Worm (Caenorhabditis elegans) whole organism, L2 larva: ENCODE results near the gene eas-1.
"Not testable (repeated sequence)": the region's sequence is repeated elsewhere in the genome, so short reads cannot be mapped to it uniquely, and the experiment has no call there.

ENCODE experiments used
- C34F6.9 ChIP-seq: fragments of 150-350 bp; optimal IDR thresholded peaks from 2 replicates; lab custom pipeline; 2014; ENCODE audit warnings: missing biosample characterization, missing genetic modification characterization
- F13H6.1 ChIP-seq: sonication (generic microtip); optimal IDR thresholded peaks from 2 replicates; lab custom pipeline; 2016; ENCODE audit warnings: missing genetic modification characterization, missing compliant biosample characterization
- Y55F3AM.14 ChIP-seq: fragments of 200-800 bp; sonication (Bioruptor generic); optimal IDR thresholded peaks from 2 replicates; lab custom pipeline; 2018; ENCODE audit warnings: mild to moderate bottlenecking, missing genetic modification characterization, missing compliant biosample characterization
- ZK546.5 ChIP-seq: sonication (generic microtip); optimal IDR thresholded peaks from 2 replicates; lab custom pipeline; 2017; ENCODE audit warnings: missing biosample characterization, missing genetic modification characterization
- aly-2 ChIP-seq: fragments of 150-350 bp; optimal IDR thresholded peaks from 2 replicates; lab custom pipeline; 2014; ENCODE audit warnings: missing biosample characterization, missing genetic modification characterization
- ama-1 ChIP-seq: fragments of 150-350 bp; optimal IDR thresholded peaks from 2 replicates; lab custom pipeline; 2018; ENCODE audit warnings: inconsistent platforms
- blmp-1 ChIP-seq: sonication (generic microtip); optimal IDR thresholded peaks from 2 replicates; lab custom pipeline; 2017; ENCODE audit warnings: missing genetic modification characterization, mild to moderate bottlenecking, missing compliant biosample characterization, antibody characterized with exemption, moderate library complexity; ENCODE audit not compliant: insufficient read depth
- ceh-16 ChIP-seq: fragments of 150-350 bp; optimal IDR thresholded peaks from 2 replicates; lab custom pipeline; 2014; ENCODE audit warnings: missing biosample characterization, missing genetic modification characterization
- crh-2 ChIP-seq: sonication (generic microtip); optimal IDR thresholded peaks from 2 replicates; lab custom pipeline; 2017; ENCODE audit warnings: missing biosample characterization, missing genetic modification characterization
- egl-27 ChIP-seq: sonication (generic microtip); optimal IDR thresholded peaks from 3 replicates; lab custom pipeline; 2017; ENCODE audit warnings: missing biosample characterization, missing genetic modification reagents, missing genetic modification characterization
- elt-1 ChIP-seq: fragments of 150-350 bp; optimal IDR thresholded peaks from 2 replicates; lab custom pipeline; 2014; ENCODE audit warnings: missing biosample characterization, missing genetic modification characterization
- elt-3 ChIP-seq: sonication (generic microtip); optimal IDR thresholded peaks from 2 replicates; lab custom pipeline; 2017; ENCODE audit warnings: missing biosample characterization, missing genetic modification characterization
- fos-1 ChIP-seq: fragments of 150-350 bp; optimal IDR thresholded peaks from 2 replicates; lab custom pipeline; 2014; ENCODE audit warnings: missing biosample characterization, missing genetic modification characterization
- gmeb-1 ChIP-seq: fragments of 150-350 bp; optimal IDR thresholded peaks from 2 replicates; lab custom pipeline; 2014; ENCODE audit warnings: missing biosample characterization, missing genetic modification characterization
- lin-11 ChIP-seq: fragments of 150-350 bp; sonication (generic microtip); optimal IDR thresholded peaks from 2 replicates; lab custom pipeline; 2014; ENCODE audit warnings: missing biosample characterization, missing genetic modification characterization, inconsistent platforms, mixed read lengths
- lin-13 ChIP-seq: fragments of 150-350 bp; optimal IDR thresholded peaks from 2 replicates; lab custom pipeline; 2014; ENCODE audit warnings: missing biosample characterization, missing genetic modification reagents, missing genetic modification characterization
- lin-39 ChIP-seq: fragments of 150-350 bp; optimal IDR thresholded peaks from 2 replicates; lab custom pipeline; 2014; ENCODE audit warnings: missing biosample characterization, missing genetic modification reagents, missing genetic modification characterization
- lsy-2 ChIP-seq, 2 experiments: fragments of 150-350 bp in 1 of 2; sonication (generic microtip) in 1 of 2; optimal IDR thresholded peaks; 2 replicates each; lab custom pipeline; 2014 to 2017; ENCODE audit warnings: missing biosample characterization in 2 of 2, missing genetic modification characterization in 2 of 2
- mab-5 ChIP-seq: fragments of 150-350 bp; optimal IDR thresholded peaks from 2 replicates; lab custom pipeline; 2014; ENCODE audit warnings: missing biosample characterization, missing genetic modification characterization
- mbf-1 ChIP-seq: sonication (generic microtip); optimal IDR thresholded peaks from 2 replicates; lab custom pipeline; 2017; ENCODE audit warnings: missing biosample characterization, missing genetic modification characterization
- mdl-1 ChIP-seq, 2 experiments: fragments of 150-350 bp in 1 of 2; sonication (generic microtip) in 1 of 2; optimal IDR thresholded peaks; 2 replicates each; lab custom pipeline; 2017; ENCODE audit warnings: missing biosample characterization in 2 of 2, missing genetic modification characterization in 2 of 2
- nhr-10 ChIP-seq: sonication (generic microtip); optimal IDR thresholded peaks from 2 replicates; lab custom pipeline; 2017; ENCODE audit warnings: missing biosample characterization, missing genetic modification characterization
- nhr-11 ChIP-seq: fragments of 150-350 bp; optimal IDR thresholded peaks from 2 replicates; lab custom pipeline; 2014; ENCODE audit warnings: missing biosample characterization, missing genetic modification characterization
- nhr-129 ChIP-seq: fragments of 150-350 bp; optimal IDR thresholded peaks from 2 replicates; lab custom pipeline; 2014; ENCODE audit warnings: missing biosample characterization, missing genetic modification characterization
- nhr-21 ChIP-seq: fragments of 150-350 bp; optimal IDR thresholded peaks from 2 replicates; lab custom pipeline; 2014; ENCODE audit warnings: missing biosample characterization, missing genetic modification characterization
- nhr-237 ChIP-seq: fragments of 150-350 bp; optimal IDR thresholded peaks from 2 replicates; lab custom pipeline; 2014; ENCODE audit warnings: missing biosample characterization, missing genetic modification characterization
- nhr-25 ChIP-seq: fragments of 150-350 bp; sonication (generic microtip); optimal IDR thresholded peaks from 3 replicates; lab custom pipeline; 2014; ENCODE audit warnings: missing biosample characterization, missing genetic modification characterization
- nhr-6 ChIP-seq: fragments of 150-350 bp; optimal IDR thresholded peaks from 2 replicates; lab custom pipeline; 2014; ENCODE audit warnings: missing biosample characterization, missing genetic modification characterization
- nhr-77 ChIP-seq: fragments of 150-350 bp; optimal IDR thresholded peaks from 2 replicates; lab custom pipeline; 2014; ENCODE audit warnings: missing biosample characterization, missing genetic modification characterization
- peb-1 ChIP-seq: fragments of 150-350 bp; optimal IDR thresholded peaks from 2 replicates; lab custom pipeline; 2014; ENCODE audit warnings: missing biosample characterization, missing genetic modification characterization
- sem-4 ChIP-seq: fragments of 150-350 bp; optimal IDR thresholded peaks from 2 replicates; lab custom pipeline; 2014; ENCODE audit warnings: missing biosample characterization, missing genetic modification reagents, missing genetic modification characterization
- skn-1 ChIP-seq: sonication (generic microtip); optimal IDR thresholded peaks from 2 replicates; lab custom pipeline; 2017; ENCODE audit warnings: missing biosample characterization, missing genetic modification characterization
- sma-3 ChIP-seq: sonication (generic microtip); optimal IDR thresholded peaks from 2 replicates; lab custom pipeline; 2016; ENCODE audit warnings: missing genetic modification reagents, missing genetic modification characterization, missing compliant biosample characterization
- sma-9 ChIP-seq, 2 experiments: fragments of 150-350 bp in 1 of 2; sonication (generic microtip) in 1 of 2; optimal IDR thresholded peaks; 2 replicates each; lab custom pipeline; 2014 to 2016; ENCODE audit warnings: missing genetic modification characterization in 2 of 2, mild to moderate bottlenecking in 1 of 2, missing biosample characterization in 1 of 2, missing compliant biosample characterization in 1 of 2, missing genetic modification reagents in 1 of 2, moderate library complexity in 1 of 2
- snpc-4 ChIP-seq: fragments of 150-350 bp; optimal IDR thresholded peaks from 2 replicates; lab custom pipeline; 2014; ENCODE audit warnings: missing biosample characterization, missing genetic modification characterization
- unc-39 ChIP-seq: fragments of 150-350 bp; optimal IDR thresholded peaks from 2 replicates; lab custom pipeline; 2014; ENCODE audit warnings: missing biosample characterization, missing genetic modification characterization
- unc-55 ChIP-seq: fragments of 150-350 bp; sonication (generic microtip); optimal IDR thresholded peaks from 3 replicates; lab custom pipeline; 2014; ENCODE audit warnings: missing biosample characterization, missing genetic modification reagents, missing genetic modification characterization

The eas-1 gene

DNA sequence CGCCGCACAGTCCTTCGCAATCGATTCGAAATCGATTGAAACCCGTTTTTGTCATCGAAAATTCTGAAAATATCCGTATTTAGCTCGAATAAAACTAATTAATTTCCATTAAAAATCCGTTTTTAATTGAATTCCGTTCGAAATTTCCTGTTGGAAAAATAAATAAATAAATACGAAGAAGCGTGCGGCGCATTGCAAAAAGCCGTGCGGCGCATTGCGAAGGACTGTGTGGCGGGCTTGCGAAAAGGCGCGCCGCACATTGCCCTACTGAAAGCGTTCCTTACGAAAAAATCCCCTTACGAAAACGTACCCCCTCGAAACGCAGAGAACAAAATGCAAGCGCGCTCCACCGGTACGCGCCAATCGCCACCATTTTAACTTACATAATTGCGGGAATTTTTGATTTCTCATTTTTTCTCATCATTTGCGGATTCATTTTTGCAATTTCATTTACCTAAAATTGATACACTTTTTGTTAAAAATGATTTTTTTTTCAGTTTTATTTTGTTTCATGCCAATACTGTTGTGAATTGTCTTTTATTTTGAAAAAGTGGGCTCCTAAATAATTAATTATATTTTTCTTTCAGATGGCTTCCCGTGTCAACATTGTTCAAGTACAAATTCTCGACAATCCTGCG lies 38.6 kb upstream of the eas-1 start, which contains the start of gene unc-85:
unc-85 (plus strand) TSS at position 588 of the 638 bp plus-strand sequence.
- TF ChIP-seq mdl-1 (tag; optimal IDR thresholded peaks at IDR 0.05; lab: Kevin White, UChicago), result peak in 1 of 2 experiments; percentile 44
- TF ChIP-seq nhr-6 (tag; lab: Kevin White, UChicago), result peak; percentile 22
- TF ChIP-seq gmeb-1 (tag; lab: Kevin White, UChicago), result peak; percentile 58
- TF ChIP-seq lin-11 (tag; lab: Kevin White, UChicago), result peak; percentile 23
- TF ChIP-seq sma-9 (GFP tag; optimal IDR thresholded peaks at IDR 0.05; lab: Kevin White, UChicago), result peak; percentile 22
- not testable (repeated sequence) for TF ChIP-seq sma-9 (tag; optimal IDR thresholded peaks at IDR 0.05; lab: Kevin White, UChicago)
- peak; percentile 71 for TF ChIP-seq nhr-129 (tag; lab: Kevin White, UChicago)
- peak; percentile 66 to 89 for TF ChIP-seq lsy-2 (tag; optimal IDR thresholded peaks at IDR 0.05; lab: Kevin White, UChicago)
- TF ChIP-seq crh-2 (tag; lab: Kevin White, UChicago), result peak; percentile 73
- TF ChIP-seq nhr-21 (tag; lab: Kevin White, UChicago), result peak; percentile 17
- peak; percentile 62 for TF ChIP-seq C34F6.9 (tag; lab: Kevin White, UChicago)
- peak; percentile 69 for TF ChIP-seq unc-55 (GFP tag; lab: Kevin White, UChicago)
- TF ChIP-seq lin-13, result peak; percentile 65
- TF ChIP-seq nhr-25 (tag; lab: Kevin White, UChicago), result peak; percentile 69
- peak; percentile 80 for TF ChIP-seq F13H6.1
- TF ChIP-seq sma-3 (GFP tag; lab: Kevin White, UChicago), result peak; percentile 78

DNA sequence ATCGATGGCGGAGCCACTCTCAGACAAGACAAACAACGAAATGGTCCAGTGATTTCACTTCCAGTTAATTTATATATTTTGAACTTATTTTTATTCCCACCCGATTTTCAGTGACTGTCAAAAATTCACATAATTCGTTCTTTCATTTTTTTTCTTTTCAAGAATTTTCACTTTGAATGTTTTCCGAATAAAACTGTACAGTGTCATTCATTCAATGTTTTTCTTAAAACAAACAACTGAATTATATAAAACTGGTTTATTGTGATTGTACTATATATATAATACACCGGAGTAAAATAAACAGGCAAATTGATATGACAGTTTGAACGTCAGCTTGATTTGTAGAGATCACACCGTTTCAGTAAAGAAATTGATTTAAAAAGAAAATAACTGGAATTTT lies 37.2 kb upstream of the eas-1 start:
- TF ChIP-seq nhr-11 (tag; lab: Kevin White, UChicago) (no peak), peb-1 (tag; lab: Kevin White, UChicago) (no peak), blmp-1 (no peak), mbf-1 (tag; lab: Kevin White, UChicago) (no peak), ceh-16 (tag; lab: Kevin White, UChicago) (no peak), lin-39 (tag; lab: Kevin White, UChicago) (no peak), lin-13 (no peak), ama-1 (lab: Kevin White, UChicago) (no peak), nhr-10 (tag; lab: Kevin White, UChicago) (no peak), ZK546.5 (tag; lab: Kevin White, UChicago) (no peak)

DNA sequence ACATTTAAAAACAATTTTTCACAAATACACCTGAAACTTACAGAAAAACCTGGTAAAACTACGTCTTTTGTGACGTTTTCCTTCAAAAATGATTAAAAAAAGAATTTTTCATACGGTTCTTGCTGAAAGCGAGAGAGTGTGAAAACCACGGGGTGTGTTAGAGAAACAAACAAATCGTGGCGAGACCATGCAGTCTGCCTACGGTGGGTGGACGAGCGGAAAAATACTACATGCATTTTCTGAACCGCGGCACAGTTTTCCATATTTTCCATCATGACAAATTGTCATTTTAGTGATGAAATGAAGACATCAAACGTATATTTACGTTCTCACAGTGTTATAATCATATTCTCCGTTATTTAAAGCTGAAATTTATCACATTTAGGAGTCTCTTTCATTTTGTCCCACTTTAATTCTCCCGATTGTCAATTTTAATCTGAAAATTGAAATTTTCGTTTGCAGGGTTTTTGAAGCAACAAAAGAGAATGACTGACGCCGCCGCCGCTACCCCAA lies 33.8 kb upstream of the eas-1 start, which contains the start of the genes F10G7.9 and tsn-1:
F10G7.9 (minus strand) TSS at position 127 of the 513 bp plus-strand sequence.
tsn-1 (plus strand) TSS at position 463 of the 513 bp plus-strand sequence.
- TF ChIP-seq F13H6.1 (peak; percentile 35), C34F6.9 (tag; lab: Kevin White, UChicago) (peak; percentile 82), skn-1 (tag; lab: Kevin White, UChicago) (no peak), lin-39 (tag; lab: Kevin White, UChicago) (no peak), mab-5 (tag; lab: Kevin White, UChicago) (no peak), ama-1 (lab: Kevin White, UChicago) (peak; percentile 25), mbf-1 (tag; lab: Kevin White, UChicago) (no peak), aly-2 (tag; lab: Kevin White, UChicago) (no peak), peb-1 (tag; lab: Kevin White, UChicago) (no peak), snpc-4 (no peak), elt-1 (tag; lab: Kevin White, UChicago) (no peak), unc-39 (no peak), egl-27 (peak; percentile 23), lsy-2 (tag; optimal IDR thresholded peaks at IDR 0.05; lab: Kevin White, UChicago) (peak; percentile 86 to 97), ZK546.5 (tag; lab: Kevin White, UChicago) (no peak), nhr-11 (tag; lab: Kevin White, UChicago) (no peak), crh-2 (tag; lab: Kevin White, UChicago) (peak; percentile 52), unc-55 (GFP tag; lab: Kevin White, UChicago) (peak; percentile 67), nhr-6 (tag; lab: Kevin White, UChicago) (no peak), elt-3 (tag; lab: Kevin White, UChicago) (no peak), sem-4 (tag; lab: Kevin White, UChicago) (no peak), nhr-25 (tag; lab: Kevin White, UChicago) (peak; percentile 41), sma-3 (GFP tag; lab: Kevin White, UChicago) (peak; percentile 47), Y55F3AM.14 (GFP tag; lab: Kevin White, UChicago) (no peak), nhr-21 (tag; lab: Kevin White, UChicago) (peak; percentile 7), gmeb-1 (tag; lab: Kevin White, UChicago) (peak; percentile 69), lin-11 (tag; lab: Kevin White, UChicago) (peak; percentile 45), nhr-77 (tag; lab: Kevin White, UChicago) (no peak), fos-1 (tag; lab: Kevin White, UChicago) (peak; percentile 69), sma-9 (GFP tag; optimal IDR thresholded peaks at IDR 0.05; lab: Kevin White, UChicago) (peak; percentile 22), sma-9 (tag; optimal IDR thresholded peaks at IDR 0.05; lab: Kevin White, UChicago) (no peak), nhr-129 (tag; lab: Kevin White, UChicago) (peak; percentile 29), nhr-237 (tag; lab: Kevin White, UChicago) (no peak), mdl-1 (tag; optimal IDR thresholded peaks at IDR 0.05; lab: Kevin White, UChicago) (no peak)
- TF ChIP-seq, all 48 proteins: peak for 15
